Fruit fly (Drosophila melanogaster): ENCODE results near the gene CG14722.

Gene CG14722

DNA sequence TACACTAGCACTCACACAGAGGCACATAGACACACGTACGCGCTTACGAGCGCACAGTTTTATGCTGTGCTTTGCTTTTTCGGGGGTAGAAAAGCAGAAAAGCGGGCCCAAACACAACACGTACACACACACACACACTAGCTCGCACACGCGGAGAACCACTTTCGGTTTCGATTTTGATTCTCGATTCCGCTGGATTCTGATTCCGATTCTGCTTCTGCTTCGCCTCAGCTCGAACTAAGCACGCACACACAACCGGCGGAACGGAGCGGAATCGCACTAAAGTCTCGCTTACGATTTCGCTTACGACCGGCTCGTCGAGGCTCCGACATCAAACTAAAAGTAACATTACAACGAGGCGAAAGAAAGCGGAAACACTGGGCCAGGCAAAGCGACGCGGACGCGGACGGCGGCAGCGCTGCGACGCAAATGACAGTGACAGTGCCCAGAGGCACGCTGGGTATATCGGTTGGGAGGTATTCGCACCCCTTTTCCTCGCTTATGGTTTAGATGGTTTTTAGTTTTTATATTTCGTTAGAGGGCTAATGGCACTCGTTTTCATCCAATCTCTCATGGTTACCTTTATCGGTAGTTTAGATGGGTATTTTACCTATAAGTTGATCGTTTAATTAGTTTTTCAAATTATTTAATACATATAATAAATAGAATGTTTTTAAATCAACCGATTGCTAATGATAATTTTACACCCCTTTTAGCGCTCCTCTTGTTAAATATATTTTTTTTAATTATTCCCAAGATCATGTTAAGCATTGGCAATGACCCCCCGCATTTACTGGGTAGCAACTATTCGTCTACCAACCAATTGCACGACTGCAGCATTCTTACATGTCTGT is 36.5 kb downstream of the CG14722 start:
- TF ChIP-seq Max (GFP tag; optimal IDR thresholded peaks at IDR 0.05) (peak; percentile 15), CG12391 (tag; optimal IDR thresholded peaks at IDR 0.05) (peak; percentile 83), CG4820 (GFP tag; optimal IDR thresholded peaks at IDR 0.05) (peak; percentile 58), tap (tag; optimal IDR thresholded peaks at IDR 0.05) (peak; percentile 16), salm (tag; optimal IDR thresholded peaks at IDR 0.05) (no peak), CG11560 (tag; IDR thresholded peaks at IDR 0.05) (no peak), cg (GFP tag; optimal IDR thresholded peaks at IDR 0.05) (peak; percentile 93), CG4424 (GFP tag; optimal IDR thresholded peaks at IDR 0.05) (peak; percentile 75), lmd (GFP tag; IDR thresholded peaks at IDR 0.05) (peak; percentile 70), unpg (GFP tag; optimal IDR thresholded peaks at IDR 0.05) (no peak), luna (GFP tag; optimal IDR thresholded peaks at IDR 0.05) (peak; percentile 22), trem (tag; optimal IDR thresholded peaks at IDR 0.05) (no peak), CG12219 (GFP tag; optimal IDR thresholded peaks at IDR 0.05) (no peak), zen2 (GFP tag; IDR thresholded peaks at IDR 0.05; ENCODE audit: partially characterized antibody) (no peak), H2.0 (GFP tag; IDR thresholded peaks at IDR 0.05) (peak; percentile 34), Bgb (GFP tag; IDR thresholded peaks at IDR 0.05; ENCODE audit: partially characterized antibody) (peak; percentile 59), h (optimal IDR thresholded peaks at IDR 0.05) (no peak), CG17568 (GFP tag; optimal IDR thresholded peaks at IDR 0.05) (no peak), C15 (GFP tag; IDR thresholded peaks at IDR 0.05) (no peak), tup (GFP tag; optimal IDR thresholded peaks at IDR 0.05) (no peak), CG2116 (GFP tag; optimal IDR thresholded peaks at IDR 0.05) (peak; percentile 40), ems (GFP tag; optimal IDR thresholded peaks at IDR 0.05) (no peak), usp (GFP tag; optimal IDR thresholded peaks at IDR 0.05) (no peak), pum (GFP tag; optimal IDR thresholded peaks at IDR 0.05) (no peak), ftz-f1 (GFP tag; optimal IDR thresholded peaks at IDR 0.05) (peak; percentile 26), CG14710 (tag; optimal IDR thresholded peaks at IDR 0.05) (peak; percentile 69), ap (GFP tag; IDR thresholded peaks at IDR 0.05) (no peak), ro (GFP tag; IDR thresholded peaks at IDR 0.05) (no peak), grn (GFP tag; optimal IDR thresholded peaks at IDR 0.05) (no peak), chif (GFP tag; optimal IDR thresholded peaks at IDR 0.05) (peak; percentile 2 to 40), lov (optimal IDR thresholded peaks at IDR 0.05) (no peak), lov (GFP tag; IDR thresholded peaks at IDR 0.05) (0 out of 3 replicates have a peak, but pooled peaks have one; percentile 67), lola (GFP tag; optimal IDR thresholded peaks at IDR 0.05) (peak in 2 of 3 experiments; percentile 5 to 87), CG31365 (tag; optimal IDR thresholded peaks at IDR 0.05) (no peak), NFAT (GFP tag; IDR thresholded peaks at IDR 0.05) (peak; percentile 25; the same call in 1 of the 2 replicates), sc (optimal IDR thresholded peaks at IDR 0.05) (no peak), sc (GFP tag; optimal IDR thresholded peaks at IDR 0.05) (peak; percentile 87), CG11085 (GFP tag; IDR thresholded peaks at IDR 0.05) (0 out of 2 replicates have a peak, but pooled peaks have one; percentile 15), br (optimal IDR thresholded peaks at IDR 0.05) (no peak), eve (GFP tag; optimal IDR thresholded peaks at IDR 0.05) (peak in 1 of 2 experiments; percentile 94), Trl (optimal IDR thresholded peaks at IDR 0.05) (peak in 1 of 2 experiments; percentile 6), Trl (GFP tag; optimal IDR thresholded peaks at IDR 0.05) (peak; percentile 51), CG2678 (tag; optimal IDR thresholded peaks at IDR 0.05) (peak; percentile 77), lbe (GFP tag; optimal IDR thresholded peaks at IDR 0.05) (no peak), wdn (GFP tag; IDR thresholded peaks at IDR 0.05) (no peak), Jarid2 (GFP tag; optimal IDR thresholded peaks at IDR 0.05) (peak; percentile 95), pan (optimal IDR thresholded peaks at IDR 0.05) (peak in 1 of 2 experiments; percentile 86), pan (GFP tag; optimal IDR thresholded peaks at IDR 0.05 in 1 of 2, IDR thresholded peaks at IDR 0.05 in 1 of 2) (peak in 1 of 2 experiments; percentile 84), CG32772 (GFP tag; IDR thresholded peaks at IDR 0.05) (0 out of 2 replicates have a peak, but pooled peaks have one; percentile 53), p53 (GFP tag; optimal IDR thresholded peaks at IDR 0.05) (no peak), dan (GFP tag; IDR thresholded peaks at IDR 0.05) (no peak)
